Worm (Caenorhabditis elegans) whole organism, late embryonic: ENCODE measurements around the gene F47B8.18.

ENCODE experiments used
- C08G9.2 ChIP-seq: sonication (generic microtip); optimal IDR thresholded peaks from 2 replicates; lab custom pipeline; 2016; ENCODE audit warnings: mild to moderate bottlenecking, missing genetic modification characterization, moderate library complexity, missing compliant biosample characterization
- C38D4.7 ChIP-seq: fragments of 200-800 bp; sonication (Bioruptor generic); optimal IDR thresholded peaks from 2 replicates; lab custom pipeline; 2018; ENCODE audit warnings: mild to moderate bottlenecking, missing genetic modification characterization, moderate library complexity, missing compliant biosample characterization
- ama-1 ChIP-seq: fragments of 150-350 bp; optimal IDR thresholded peaks from 2 replicates; lab custom pipeline; 2014
- ceh-18 ChIP-seq: sonication (generic microtip); optimal IDR thresholded peaks from 2 replicates; lab custom pipeline; 2016; ENCODE audit warnings: missing genetic modification characterization, missing compliant biosample characterization
- ceh-22 ChIP-seq: sonication (generic microtip); optimal IDR thresholded peaks from 2 replicates; lab custom pipeline; 2017; ENCODE audit warnings: missing biosample characterization, missing genetic modification characterization
- ceh-24 ChIP-seq: sonication (generic microtip); optimal IDR thresholded peaks from 2 replicates; lab custom pipeline; 2016; ENCODE audit warnings: mild to moderate bottlenecking, missing genetic modification characterization, missing compliant biosample characterization
- ceh-30 ChIP-seq: fragments of 150-350 bp; optimal IDR thresholded peaks from 2 replicates; lab custom pipeline; 2014; ENCODE audit warnings: missing biosample characterization, missing genetic modification characterization
- ceh-31 ChIP-seq: sonication (generic microtip); optimal IDR thresholded peaks from 2 replicates; lab custom pipeline; 2016; ENCODE audit warnings: missing genetic modification characterization, missing compliant biosample characterization
- ceh-34 ChIP-seq: sonication (generic microtip); optimal IDR thresholded peaks from 2 replicates; lab custom pipeline; 2016; ENCODE audit warnings: mild to moderate bottlenecking, missing genetic modification characterization, missing compliant biosample characterization
- ceh-48 ChIP-seq: sonication (generic microtip); optimal IDR thresholded peaks from 2 replicates; lab custom pipeline; 2016; ENCODE audit warnings: missing genetic modification characterization, inconsistent platforms, missing compliant biosample characterization
- ceh-6 ChIP-seq: fragments of 200-800 bp; sonication (Bioruptor generic); optimal IDR thresholded peaks from 2 replicates; lab custom pipeline; 2018; ENCODE audit warnings: mild to moderate bottlenecking, missing genetic modification characterization, missing compliant biosample characterization
- ceh-9 ChIP-seq: sonication (generic microtip); optimal IDR thresholded peaks from 2 replicates; lab custom pipeline; 2016; ENCODE audit warnings: mild to moderate bottlenecking, missing genetic modification characterization, inconsistent platforms, missing compliant biosample characterization
- che-1 ChIP-seq: sonication (generic microtip); optimal IDR thresholded peaks from 2 replicates; lab custom pipeline; 2016; ENCODE audit warnings: mild to moderate bottlenecking, missing genetic modification characterization, missing compliant biosample characterization
- dmd-4 ChIP-seq: sonication (generic microtip); optimal IDR thresholded peaks from 2 replicates; lab custom pipeline; 2016; ENCODE audit warnings: borderline replicate concordance, missing genetic modification characterization, missing compliant biosample characterization
- dve-1 ChIP-seq: sonication (generic microtip); optimal IDR thresholded peaks from 2 replicates; lab custom pipeline; 2017; ENCODE audit warnings: antibody characterized with exemption, mild to moderate bottlenecking, missing genetic modification characterization, missing compliant biosample characterization
- elt-2 ChIP-seq: sonication (generic microtip); optimal IDR thresholded peaks from 2 replicates; lab custom pipeline; 2016; ENCODE audit warnings: missing genetic modification reagents, missing genetic modification characterization, missing compliant biosample characterization
- elt-4 ChIP-seq: sonication (generic microtip); optimal IDR thresholded peaks from 2 replicates; lab custom pipeline; 2016; ENCODE audit warnings: missing genetic modification characterization, missing compliant biosample characterization
- fax-1 ChIP-seq: sonication (generic microtip); optimal IDR thresholded peaks from 2 replicates; lab custom pipeline; 2016; ENCODE audit warnings: missing genotype, missing genetic modification characterization, missing compliant biosample characterization
- fkh-6 ChIP-seq: sonication (generic microtip); optimal IDR thresholded peaks from 2 replicates; lab custom pipeline; 2016; ENCODE audit warnings: missing genetic modification characterization, missing compliant biosample characterization
- hlh-13 ChIP-seq: fragments of 200-800 bp; sonication (Bioruptor generic); optimal IDR thresholded peaks from 2 replicates; lab custom pipeline; 2018; ENCODE audit warnings: mild to moderate bottlenecking, missing genetic modification characterization, missing compliant biosample characterization
- hlh-6 ChIP-seq: sonication (generic microtip); optimal IDR thresholded peaks from 2 replicates; lab custom pipeline; 2016; ENCODE audit warnings: missing genotype, missing genetic modification characterization, missing compliant biosample characterization
- lim-6 ChIP-seq: sonication (generic microtip); optimal IDR thresholded peaks from 2 replicates; lab custom pipeline; 2016; ENCODE audit warnings: missing genetic modification characterization, missing compliant biosample characterization
- madf-2 ChIP-seq: sonication (generic microtip); optimal IDR thresholded peaks from 2 replicates; lab custom pipeline; 2017; ENCODE audit warnings: missing genetic modification characterization, missing compliant biosample characterization
- mec-3 ChIP-seq: sonication (generic microtip); optimal IDR thresholded peaks from 2 replicates; lab custom pipeline; 2016; ENCODE audit warnings: borderline replicate concordance, missing genetic modification characterization, missing compliant biosample characterization
- nfya-1 ChIP-seq: sonication (generic microtip); optimal IDR thresholded peaks from 2 replicates; lab custom pipeline; 2017; ENCODE audit warnings: missing genetic modification characterization, mild to moderate bottlenecking, missing compliant biosample characterization, antibody characterized with exemption, moderate library complexity
- nhr-11 ChIP-seq: fragments of 150-350 bp; optimal IDR thresholded peaks from 2 replicates; lab custom pipeline; 2014; ENCODE audit warnings: missing biosample characterization, missing genetic modification characterization
- npax-4 ChIP-seq: sonication (generic microtip); optimal IDR thresholded peaks from 2 replicates; lab custom pipeline; 2016; ENCODE audit warnings: missing genetic modification characterization, missing compliant biosample characterization
- pat-9 ChIP-seq: fragments of 200-800 bp; sonication (Bioruptor generic); optimal IDR thresholded peaks from 2 replicates; lab custom pipeline; 2018; ENCODE audit warnings: mild to moderate bottlenecking, missing genetic modification characterization, moderate library complexity, missing compliant biosample characterization
- pha-4 ChIP-seq: fragments of 150-350 bp; optimal IDR thresholded peaks from 2 replicates; lab custom pipeline; 2018; ENCODE audit warnings: missing biosample characterization, missing genetic modification reagents, missing genetic modification characterization
- ref-2 ChIP-seq: sonication (generic microtip); optimal IDR thresholded peaks from 2 replicates; lab custom pipeline; 2016; ENCODE audit warnings: missing genetic modification characterization, missing compliant biosample characterization
- rnt-1 ChIP-seq: sonication (generic microtip); optimal IDR thresholded peaks from 2 replicates; lab custom pipeline; 2016; ENCODE audit warnings: missing genetic modification characterization, missing compliant biosample characterization
- tbx-2 ChIP-seq: sonication (generic microtip); optimal IDR thresholded peaks from 2 replicates; lab custom pipeline; 2016; ENCODE audit warnings: missing genetic modification characterization, missing compliant biosample characterization
- unc-3 ChIP-seq, 2 experiments: fragments of 200-800 bp in 1 of 2; sonication (Bioruptor generic) in 1 of 2; sonication (generic microtip) in 1 of 2; conservative IDR thresholded peaks in 1 of 2; optimal IDR thresholded peaks in 1 of 2; 2 replicates each; pipeline versions ENCODE4 v1.3.6 to Lab custom; 2016 to 2022; ENCODE audit warnings: missing compliant biosample characterization in 2 of 2, missing genetic modification characterization in 2 of 2, missing genetic modification reagents in 1 of 2
- unc-42 ChIP-seq: sonication (generic microtip); optimal IDR thresholded peaks from 2 replicates; lab custom pipeline; 2016; ENCODE audit warnings: missing genotype, missing genetic modification characterization, missing compliant biosample characterization
- unc-55 ChIP-seq: sonication (generic microtip); optimal IDR thresholded peaks from 2 replicates; lab custom pipeline; 2017; ENCODE audit warnings: missing biosample characterization, missing genetic modification reagents, missing genetic modification characterization

F47B8.18 gene

ce11 chrV:14358577-14358976, 33.3 kb upstream of the F47B8.18 start, which contains the start of gene Y49A3A.4:
Y49A3A.4 (minus strand) TSS chrV:14358890.
- TF ChIP-seq nhr-11 (tag; lab: Kevin White, UChicago) (no peak), che-1 (tag; lab: Kevin White, UChicago) (no peak), fax-1 (tag; lab: Kevin White, UChicago) (no peak), unc-3 (GFP tag; conservative IDR thresholded peaks at IDR 0.05; lab: Robert Waterston, UW) (no peak), unc-3 (tag; optimal IDR thresholded peaks at IDR 0.05; lab: Kevin White, UChicago) (no peak), pat-9 (tag; lab: Kevin White, UChicago) (no peak), elt-4 (tag; lab: Kevin White, UChicago) (no peak), hlh-6 (tag; lab: Kevin White, UChicago) (no peak), mec-3 (tag; lab: Kevin White, UChicago) (no peak), dve-1 (no peak), dmd-4 (tag; lab: Kevin White, UChicago) (no peak)

- peak; percentile 65 for TF ChIP-seq nfya-1 (tag; lab: Kevin White, UChicago)
These were observed 32.1 kb upstream of the F47B8.18 start for ce11 chrV:14357347-14357746.

ce11 chrV:14355738-14356368, 30.6 kb upstream of the F47B8.18 start, which contains the start of gene cyn-1:
cyn-1 (plus strand) TSS chrV:14356076.
- no peak for TF ChIP-seq ceh-24 (tag; lab: Kevin White, UChicago)
- TF ChIP-seq nfya-1 (tag; lab: Kevin White, UChicago): peak; percentile 81
- TF ChIP-seq elt-2 (tag; lab: Kevin White, UChicago): no peak
- no peak for TF ChIP-seq fkh-6 (tag; lab: Kevin White, UChicago)
- TF ChIP-seq lim-6 (tag; lab: Kevin White, UChicago): no peak
- peak; percentile 35 for TF ChIP-seq ceh-34 (tag; lab: Kevin White, UChicago)
- TF ChIP-seq madf-2 (tag; lab: Kevin White, UChicago): no peak
- TF ChIP-seq rnt-1: no peak
- TF ChIP-seq ceh-48 (tag; lab: Kevin White, UChicago): peak; percentile 28
- TF ChIP-seq hlh-13 (GFP tag; lab: Kevin White, UChicago): no peak
- peak; percentile 25 for TF ChIP-seq tbx-2
- peak; percentile 51 for TF ChIP-seq unc-42 (tag; lab: Kevin White, UChicago)
- TF ChIP-seq ceh-31 (tag; lab: Kevin White, UChicago): peak; percentile 52
- TF ChIP-seq pha-4 (tag; lab: Kevin White, UChicago): no peak
- TF ChIP-seq ceh-30 (tag; lab: Kevin White, UChicago): no peak
- TF ChIP-seq C08G9.2 (tag; lab: Kevin White, UChicago): no peak
- peak; percentile 10 for TF ChIP-seq dve-1
- no peak for TF ChIP-seq ceh-6 (GFP tag; lab: Kevin White, UChicago)
- no peak for TF ChIP-seq npax-4 (tag; lab: Kevin White, UChicago)
- TF ChIP-seq ceh-18 (tag; lab: Kevin White, UChicago): peak; percentile 33
- TF ChIP-seq che-1 (tag; lab: Kevin White, UChicago): no peak

- TF ChIP-seq ref-2 (no peak), ama-1 (lab: Kevin White, UChicago) (peak; percentile 52), unc-55 (GFP tag; lab: Kevin White, UChicago) (no peak), ceh-22 (tag; lab: Kevin White, UChicago) (no peak), tbx-2 (no peak), C38D4.7 (GFP tag; lab: Kevin White, UChicago) (no peak), nhr-11 (tag; lab: Kevin White, UChicago) (no peak), ceh-9 (tag; lab: Kevin White, UChicago) (no peak)
These were observed 29.1 kb upstream of the F47B8.18 start, which contains the start of gene Y49A3A.3 for ce11 chrV:14354258-14354877. Y49A3A.3 (plus strand) TSS chrV:14354410.
